Worm (Caenorhabditis elegans): Measurements from ENCODE around the gene ZK84.2.

- TF ChIP-seq nhr-85 (tag) (no peak), unc-86 (tag; optimal IDR thresholded peaks at IDR 0.05) (no peak), unc-62 (GFP tag; optimal IDR thresholded peaks at IDR 0.05) (no peak), nhr-237 (tag; optimal IDR thresholded peaks at IDR 0.05) (no peak), ama-1 (optimal IDR thresholded peaks at IDR 0.05) (no peak)
Measured at ce11 chrII:6020353-6020752, 6.2 kb downstream of the ZK84.2 start, which contains the start of gene ZK84.1.
